Worm (Caenorhabditis elegans) whole organism, L3 larva: ENCODE data around the gene set-15.

ENCODE experiments used
- elt-1 ChIP-seq: fragments of 150-350 bp; optimal IDR thresholded peaks from 2 replicates; lab custom pipeline; 2014; ENCODE audit warnings: missing biosample characterization, missing genetic modification characterization
- nhr-11 ChIP-seq: fragments of 150-350 bp; optimal IDR thresholded peaks from 2 replicates; lab custom pipeline; 2014; ENCODE audit warnings: missing biosample characterization, missing genetic modification characterization
- unc-39 ChIP-seq: sonication (generic microtip); optimal IDR thresholded peaks from 4 replicates; lab custom pipeline; 2017; ENCODE audit warnings: missing biosample characterization, missing genetic modification characterization
- unc-62 ChIP-seq: fragments of 150-350 bp; sonication (generic microtip); optimal IDR thresholded peaks from 4 replicates; lab custom pipeline; 2014; ENCODE audit warnings: missing biosample characterization, missing genetic modification reagents, missing genetic modification characterization

DNA sequence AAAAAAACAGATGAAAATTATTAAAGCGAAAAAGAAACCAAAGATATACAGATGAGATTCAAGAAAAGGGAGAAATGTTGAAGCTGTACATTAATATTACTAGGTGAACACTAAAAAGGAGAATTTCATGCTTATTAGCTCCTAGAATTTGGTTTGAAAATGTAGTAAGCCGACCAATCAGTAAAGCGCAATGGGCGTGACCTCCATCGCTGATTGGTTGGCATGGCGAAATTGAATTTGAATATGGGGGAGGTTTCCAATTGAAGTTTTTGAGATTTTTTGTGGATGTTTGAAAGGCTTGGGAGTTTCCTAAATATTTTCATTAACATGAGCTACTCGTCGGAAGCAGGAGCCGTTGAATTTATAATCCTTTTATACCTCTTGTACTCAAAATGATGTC lies 3.5 kb downstream of the set-15 start:
- TF ChIP-seq nhr-11 (tag; lab: Kevin White, UChicago) (no peak), unc-62 (GFP tag; lab: Kevin White, UChicago) (no peak), elt-1 (tag; lab: Kevin White, UChicago) (no peak), unc-39 (tag; lab: Kevin White, UChicago) (no peak)
